Fruit fly (Drosophila melanogaster) whole organism, embryonic: ENCODE data around the gene GCC88.
A peak's percentile ranks its signal among the peaks of the same experiment; 100 is the strongest.

ENCODE experiments used
- CG1024 ChIP-seq: fragments of 200-800 bp; sonication (Bioruptor generic); IDR thresholded peaks from 2 replicates; pipeline ENCODE4 v1.3.6; 2022; ENCODE audit warnings: missing biosample characterization, missing genetic modification characterization
- CG10274 ChIP-seq: fragments of 200-800 bp; sonication (Bioruptor generic); optimal IDR thresholded peaks from 3 replicates; lab custom pipeline; 2017; ENCODE audit warnings: missing biosample characterization, mild to moderate bottlenecking, missing genetic modification characterization
- CG10565 ChIP-seq: fragments of 200-800 bp; sonication (Bioruptor generic); optimal IDR thresholded peaks from 3 replicates; lab custom pipeline; 2016; ENCODE audit warnings: missing biosample characterization, mild to moderate bottlenecking, missing genetic modification characterization
- CG11695 ChIP-seq: fragments of 200-800 bp; sonication (Bioruptor generic); IDR thresholded peaks from 3 replicates; pipeline ENCODE4 v1.3.6; 2022; ENCODE audit warnings: missing biosample characterization, missing genetic modification characterization
- CG12236 ChIP-seq: fragments of 200-800 bp; sonication (Bioruptor generic); optimal IDR thresholded peaks from 2 replicates; lab custom pipeline; 2016; ENCODE audit warnings: missing biosample characterization, missing genetic modification characterization
- CG12942 ChIP-seq: fragments of 200-800 bp; sonication (Bioruptor generic); optimal IDR thresholded peaks from 3 replicates; lab custom pipeline; 2016; ENCODE audit warnings: missing biosample characterization, missing genetic modification characterization
- CG13775 ChIP-seq: fragments of 200-800 bp; sonication (Bioruptor generic); optimal IDR thresholded peaks from 3 replicates; lab custom pipeline; 2017; ENCODE audit warnings: missing biosample characterization, mild to moderate bottlenecking, missing genetic modification characterization
- CG15514 ChIP-seq: fragments of 200-800 bp; sonication (Bioruptor generic); optimal IDR thresholded peaks from 3 replicates; lab custom pipeline; 2017; ENCODE audit warnings: missing biosample characterization, missing genetic modification characterization, mild to moderate bottlenecking, moderate library complexity, missing genetic modification reagents
- CG17385 ChIP-seq: fragments of 200-800 bp; sonication (Bioruptor generic); optimal IDR thresholded peaks from 3 replicates; lab custom pipeline; 2018; ENCODE audit warnings: missing biosample characterization, mild to moderate bottlenecking, missing genetic modification characterization
- CG42726 ChIP-seq: fragments of 200-800 bp; sonication (Bioruptor generic); IDR thresholded peaks from 2 replicates; pipeline ENCODE4 v1.3.6; 2022; ENCODE audit warnings: missing biosample characterization, missing genetic modification characterization; ENCODE audit not compliant: partially characterized antibody
- CG5953 ChIP-seq: fragments of 200-800 bp; sonication (Bioruptor generic); IDR thresholded peaks from 2 replicates; pipeline ENCODE4 v1.3.6; 2022; ENCODE audit warnings: missing biosample characterization, missing genetic modification characterization
- CG9817 ChIP-seq: fragments of 200-800 bp; sonication (Bioruptor generic); optimal IDR thresholded peaks from 2 replicates; lab custom pipeline; 2018; ENCODE audit warnings: missing biosample characterization, mild to moderate bottlenecking, missing genetic modification characterization, moderate library complexity
- CTCF ChIP-seq: fragments of 200-800 bp; sonication (Bioruptor generic); optimal IDR thresholded peaks from 2 replicates; lab custom pipeline; 2017; ENCODE audit warnings: missing biosample characterization, mild to moderate bottlenecking, missing genetic modification characterization, moderate library complexity
- Camta ChIP-seq: fragments of 200-800 bp; sonication (Bioruptor generic); optimal IDR thresholded peaks from 2 replicates; lab custom pipeline; 2016; ENCODE audit warnings: missing biosample characterization, missing genetic modification characterization
- D19B ChIP-seq: fragments of 200-800 bp; sonication (Bioruptor generic); optimal IDR thresholded peaks from 2 replicates; lab custom pipeline; 2017; ENCODE audit warnings: missing biosample characterization, mild to moderate bottlenecking, missing genetic modification characterization
- Deaf1 ChIP-seq: fragments of 200-800 bp; optimal IDR thresholded peaks from 3 replicates; lab custom pipeline; 2019; ENCODE audit warnings: missing biosample characterization, mild to moderate bottlenecking, missing genetic modification characterization, moderate library complexity
- Doc2 ChIP-seq: fragments of 200-800 bp; sonication (Bioruptor generic); IDR thresholded peaks from 2 replicates; pipeline ENCODE4 v1.3.6; 2022; ENCODE audit warnings: missing biosample characterization, missing genetic modification characterization
- Fer1 ChIP-seq: fragments of 200-800 bp; sonication (Bioruptor generic); optimal IDR thresholded peaks from 2 replicates; lab custom pipeline; 2017; ENCODE audit warnings: missing biosample characterization, mild to moderate bottlenecking, missing genetic modification characterization
- Fer2 ChIP-seq: fragments of 200-800 bp; sonication (Bioruptor generic); optimal IDR thresholded peaks from 2 replicates; lab custom pipeline; 2018; ENCODE audit warnings: missing biosample characterization, mild to moderate bottlenecking, missing genetic modification characterization, moderate library complexity
- HLH3B ChIP-seq: fragments of 200-800 bp; sonication (Bioruptor generic); IDR thresholded peaks from 2 replicates; pipeline ENCODE4 v1.3.6; 2022; ENCODE audit warnings: missing biosample characterization, missing genetic modification characterization
- HLH4C ChIP-seq: fragments of 200-800 bp; sonication (Bioruptor generic); IDR thresholded peaks from 3 replicates; pipeline ENCODE4 v1.3.6; 2022; ENCODE audit warnings: missing biosample characterization, missing genetic modification characterization; ENCODE audit not compliant: partially characterized antibody
- HLHmδ ChIP-seq: fragments of 200-800 bp; sonication (Bioruptor generic); optimal IDR thresholded peaks from 2 replicates; lab custom pipeline; 2018; ENCODE audit warnings: missing biosample characterization, mild to moderate bottlenecking, missing genetic modification characterization, moderate library complexity
- Hr3 ChIP-seq: fragments of 200-800 bp; sonication (Bioruptor generic); optimal IDR thresholded peaks from 3 replicates; lab custom pipeline; 2016; ENCODE audit warnings: missing biosample characterization, missing genetic modification characterization
- Hsf ChIP-seq: fragments of 200-800 bp; sonication (Bioruptor generic); optimal IDR thresholded peaks from 3 replicates; lab custom pipeline; 2016; ENCODE audit warnings: missing biosample characterization, missing genetic modification characterization
- Oli ChIP-seq: fragments of 200-800 bp; sonication (Bioruptor generic); optimal IDR thresholded peaks from 2 replicates; lab custom pipeline; 2018; ENCODE audit warnings: missing biosample characterization, mild to moderate bottlenecking, missing genetic modification characterization, moderate library complexity
- Spps ChIP-seq: fragments of 200-800 bp; sonication (Bioruptor generic); optimal IDR thresholded peaks from 2 replicates; lab custom pipeline; 2018; ENCODE audit warnings: missing biosample characterization, mild to moderate bottlenecking, missing genetic modification characterization
- Usf ChIP-seq: fragments of 200-800 bp; sonication (Bioruptor generic); optimal IDR thresholded peaks from 2 replicates; lab custom pipeline; 2017; ENCODE audit warnings: missing genotype, missing biosample characterization, missing genetic modification characterization
- Xbp1 ChIP-seq: fragments of 200-800 bp; sonication (Bioruptor generic); optimal IDR thresholded peaks from 3 replicates; lab custom pipeline; 2016; ENCODE audit warnings: missing biosample characterization, mild to moderate bottlenecking, missing genetic modification characterization
- Xrp1 ChIP-seq: fragments of 200-800 bp; sonication (Bioruptor generic); IDR thresholded peaks from 2 replicates; pipeline ENCODE4 v1.3.6; 2022; ENCODE audit warnings: missing biosample characterization, missing genetic modification characterization
- ac ChIP-seq: fragments of 200-800 bp; sonication (Bioruptor generic); optimal IDR thresholded peaks from 3 replicates; lab custom pipeline; 2017; ENCODE audit warnings: missing biosample characterization, mild to moderate bottlenecking, missing genetic modification characterization
- al ChIP-seq: fragments of 200-800 bp; sonication (Bioruptor generic); IDR thresholded peaks from 2 replicates; pipeline ENCODE4 v1.3.6; 2022; ENCODE audit warnings: missing biosample characterization, missing genetic modification characterization
- amos ChIP-seq: fragments of 200-800 bp; sonication (Bioruptor generic); IDR thresholded peaks from 2 replicates; pipeline ENCODE4 v1.3.6; 2022; ENCODE audit warnings: missing biosample characterization, missing genetic modification characterization; ENCODE audit not compliant: partially characterized antibody
- br ChIP-seq: fragments of >200 bp; optimal IDR thresholded peaks from 2 replicates; lab custom pipeline; 2017
- ci ChIP-seq: fragments of 200-800 bp; sonication (Bioruptor generic); IDR thresholded peaks from 3 replicates; pipeline ENCODE4 v1.3.6; 2022; ENCODE audit warnings: missing biosample characterization, missing genetic modification characterization
- exex ChIP-seq: fragments of 200-800 bp; sonication (Bioruptor generic); optimal IDR thresholded peaks from 4 replicates; lab custom pipeline; 2018; ENCODE audit warnings: missing biosample characterization, mild to moderate bottlenecking, missing genetic modification characterization, moderate library complexity
- eyg ChIP-seq: fragments of 200-800 bp; sonication (Bioruptor generic); optimal IDR thresholded peaks from 3 replicates; lab custom pipeline; 2016; ENCODE audit warnings: missing biosample characterization, missing genetic modification characterization
- lbe ChIP-seq: fragments of 200-800 bp; sonication (Bioruptor generic); optimal IDR thresholded peaks from 2 replicates; lab custom pipeline; 2016; ENCODE audit warnings: missing biosample characterization, mild to moderate bottlenecking, missing genetic modification characterization
- lilli ChIP-seq: fragments of 200-800 bp; sonication (Bioruptor generic); optimal IDR thresholded peaks from 3 replicates; lab custom pipeline; 2016; ENCODE audit warnings: missing biosample characterization, missing genetic modification characterization
- maf-S ChIP-seq: fragments of 200-800 bp; sonication (Bioruptor generic); optimal IDR thresholded peaks from 2 replicates; lab custom pipeline; 2016; ENCODE audit warnings: missing biosample characterization, missing genetic modification characterization
- nau ChIP-seq: fragments of 200-800 bp; sonication (Bioruptor generic); optimal IDR thresholded peaks from 3 replicates; lab custom pipeline; 2017; ENCODE audit warnings: missing biosample characterization, mild to moderate bottlenecking, missing genetic modification characterization, missing genetic modification reagents
- nmo ChIP-seq: fragments of 200-800 bp; sonication (Bioruptor generic); optimal IDR thresholded peaks from 2 replicates; lab custom pipeline; 2018; ENCODE audit warnings: missing biosample characterization, mild to moderate bottlenecking, missing genetic modification characterization, moderate library complexity
- pan ChIP-seq, 4 experiments: fragments of >200 bp in 3 of 4; fragments of 200-800 bp in 1 of 4; sonication (Bioruptor generic) in 1 of 4; optimal IDR thresholded peaks in 3 of 4; IDR thresholded peaks in 1 of 4; 2 replicates each; pipeline versions ENCODE4 v1.3.6 to Lab custom; 2017 to 2022; ENCODE audit warnings: missing biosample characterization in 2 of 4, missing genetic modification characterization in 2 of 4, mixed read lengths in 1 of 4
- peb ChIP-seq: fragments of 200-800 bp; sonication (Bioruptor generic); IDR thresholded peaks from 2 replicates; pipeline ENCODE4 v1.3.6; 2022; ENCODE audit warnings: missing biosample characterization, missing genetic modification characterization
- pum ChIP-seq: fragments of 200-800 bp; sonication (Bioruptor generic); optimal IDR thresholded peaks from 2 replicates; lab custom pipeline; 2016; ENCODE audit warnings: missing biosample characterization, missing genetic modification characterization
- slbo ChIP-seq: fragments of 200-800 bp; sonication (Bioruptor generic); IDR thresholded peaks from 2 replicates; pipeline ENCODE4 v1.3.6; 2022; ENCODE audit warnings: missing biosample characterization, missing genetic modification characterization
- so ChIP-seq: fragments of 200-800 bp; sonication (Bioruptor generic); IDR thresholded peaks from 3 replicates; pipeline ENCODE4 v1.3.6; 2022; ENCODE audit warnings: missing biosample characterization, missing genetic modification characterization
- stwl ChIP-seq: fragments of 200-800 bp; sonication (Bioruptor generic); optimal IDR thresholded peaks from 3 replicates; lab custom pipeline; 2018; ENCODE audit warnings: missing biosample characterization, mild to moderate bottlenecking, missing genetic modification characterization, moderate library complexity
- sug ChIP-seq: fragments of 200-800 bp; optimal IDR thresholded peaks from 2 replicates; lab custom pipeline; 2019; ENCODE audit warnings: missing biosample characterization, mild to moderate bottlenecking, missing genetic modification characterization, moderate library complexity
- tap ChIP-seq: fragments of 200-800 bp; optimal IDR thresholded peaks from 3 replicates; lab custom pipeline; 2019; ENCODE audit warnings: missing biosample characterization, mild to moderate bottlenecking, missing genetic modification characterization, moderate library complexity
- z ChIP-seq: fragments of 200-800 bp; sonication (Bioruptor generic); IDR thresholded peaks from 3 replicates; pipeline ENCODE4 v1.3.6; 2022; ENCODE audit warnings: missing biosample characterization, missing genetic modification characterization
- zen ChIP-seq: fragments of 200-800 bp; sonication (Bioruptor generic); optimal IDR thresholded peaks from 3 replicates; lab custom pipeline; 2018; ENCODE audit warnings: missing biosample characterization, mild to moderate bottlenecking, missing genetic modification characterization, moderate library complexity

Gene GCC88

dm6 chr3R:11226496-11226895 lies 3.9 kb downstream of the GCC88 start, which contains the start of gene CG17726 (continued):
- TF ChIP-seq CG13775 (GFP tag; lab: Kevin White, UChicago), result peak; percentile 96
- peak; percentile 95 for TF ChIP-seq al
- TF ChIP-seq amos (GFP tag; lab: Robert Waterston, UW), result no peak
- TF ChIP-seq Hsf, result peak; percentile 97
- peak; percentile 80 for TF ChIP-seq stwl (tag; lab: Kevin White, UChicago)
- TF ChIP-seq lilli (GFP tag; lab: Kevin White, UChicago), result peak; percentile 96
- TF ChIP-seq CG9817 (tag; lab: Kevin White, UChicago), result peak; percentile 96
- peak; percentile 98 for TF ChIP-seq slbo (GFP tag; lab: Robert Waterston, UW)
- peak; percentile 66 for TF ChIP-seq eyg (GFP tag; lab: Kevin White, UChicago)
- peak; percentile 95 for TF ChIP-seq sug (tag; lab: Kevin White, UChicago)
- TF ChIP-seq D19B, result peak; percentile 99
- peak; percentile 81 for TF ChIP-seq CG10274 (GFP tag; lab: Kevin White, UChicago)
- peak; percentile 62 for TF ChIP-seq CG10565 (GFP tag; lab: Kevin White, UChicago)
- TF ChIP-seq Hr3 (GFP tag; lab: Kevin White, UChicago), result peak; percentile 97
- TF ChIP-seq CG5953, result peak; percentile 97
- TF ChIP-seq Deaf1 (tag; lab: Kevin White, UChicago), result peak; percentile 85
- TF ChIP-seq br (lab: Kevin White, UChicago), result no peak
- TF ChIP-seq maf-S, result peak; percentile 81
- peak; percentile 96 for TF ChIP-seq CG17385
- peak; percentile 36 for TF ChIP-seq CTCF (GFP tag; lab: Kevin White, UChicago)
- peak; percentile 98 for TF ChIP-seq tap (tag; lab: Kevin White, UChicago)
- no peak for TF ChIP-seq exex
- no peak for TF ChIP-seq nau (GFP tag; lab: Kevin White, UChicago)
- TF ChIP-seq Doc2, result peak; percentile 89
- TF ChIP-seq Xrp1, result peak; percentile 99
- peak; percentile 75; the same call in 1 of the 3 replicates for TF ChIP-seq z
- TF ChIP-seq pum (GFP tag; lab: Kevin White, UChicago), result peak; percentile 88
- peak; percentile 99 for TF ChIP-seq ci (GFP tag; lab: Robert Waterston, UW)
- TF ChIP-seq Oli, result peak; percentile 97
- TF ChIP-seq nmo, result peak; percentile 99
- TF ChIP-seq CG11695, result peak; percentile 98
- TF ChIP-seq CG15514, result peak; percentile 86
- TF ChIP-seq pan (optimal IDR thresholded peaks at IDR 0.05; lab: Kevin White, UChicago), result peak in 1 of 2 experiments; percentile 73
- TF ChIP-seq pan (GFP tag; optimal IDR thresholded peaks at IDR 0.05 in 1 of 2, IDR thresholded peaks at IDR 0.05 in 1 of 2), result peak in 1 of 2 experiments; percentile 98
- TF ChIP-seq Camta (GFP tag; lab: Kevin White, UChicago), result peak; percentile 95
- TF ChIP-seq peb (GFP tag; lab: Robert Waterston, UW), result peak; percentile 96
- peak; percentile 94 for TF ChIP-seq Fer2 (tag; lab: Kevin White, UChicago)
- TF ChIP-seq CG1024 (GFP tag; lab: Robert Waterston, UW), result peak; percentile 95
- TF ChIP-seq Fer1 (GFP tag; lab: Kevin White, UChicago), result peak; percentile 94
- TF ChIP-seq lbe, result peak; percentile 83
- TF ChIP-seq HLH3B (GFP tag; lab: Robert Waterston, UW), result peak; percentile 99
- TF ChIP-seq Xbp1, result peak; percentile 98
- peak; percentile 91 for TF ChIP-seq CG12236 (GFP tag; lab: Kevin White, UChicago)
- TF ChIP-seq Usf (GFP tag; lab: Kevin White, UChicago), result peak; percentile 91
- TF ChIP-seq HLHmδ (GFP tag; lab: Kevin White, UChicago), result no peak
- peak; percentile 99 for TF ChIP-seq so
- no peak for TF ChIP-seq CG42726 (GFP tag; lab: Robert Waterston, UW)
- TF ChIP-seq Spps, result peak; percentile 96
- peak; percentile 98 for TF ChIP-seq zen
- TF ChIP-seq ac (GFP tag; lab: Kevin White, UChicago), result peak; percentile 92
- no peak for TF ChIP-seq HLH4C
- TF ChIP-seq CG12942, result peak; percentile 95
